Fruit fly (Drosophila melanogaster) whole organism, embryonic: ENCODE measurements around the gene CG14440.

Experiments
- Adf1 ChIP-seq: fragments of 200-800 bp; sonication (Bioruptor generic); IDR thresholded peaks from 2 replicates; pipeline ENCODE4 v1.3.6; 2022; ENCODE audit warnings: missing biosample characterization, missing genetic modification characterization
- Atf3 ChIP-seq: fragments of 200-800 bp; sonication (Bioruptor generic); optimal IDR thresholded peaks from 3 replicates; lab custom pipeline; 2016; ENCODE audit warnings: missing biosample characterization, missing genetic modification characterization
- Bteb2 ChIP-seq: fragments of 200-800 bp; sonication (Bioruptor generic); optimal IDR thresholded peaks from 2 replicates; lab custom pipeline; 2016; ENCODE audit warnings: missing biosample characterization, missing genetic modification characterization
- CG10147 ChIP-seq: fragments of 200-800 bp; sonication (Bioruptor generic); optimal IDR thresholded peaks from 2 replicates; lab custom pipeline; 2019; ENCODE audit warnings: missing biosample characterization, mild to moderate bottlenecking, missing genetic modification characterization, moderate library complexity
- CG10274 ChIP-seq: fragments of 200-800 bp; sonication (Bioruptor generic); optimal IDR thresholded peaks from 3 replicates; lab custom pipeline; 2017; ENCODE audit warnings: missing biosample characterization, mild to moderate bottlenecking, missing genetic modification characterization
- CG10366 ChIP-seq: fragments of 200-800 bp; sonication (Bioruptor generic); IDR thresholded peaks from 2 replicates; pipeline ENCODE4 v1.3.6; 2022; ENCODE audit warnings: missing biosample characterization, missing genetic modification characterization
- CG10979 ChIP-seq: fragments of 200-800 bp; sonication (Bioruptor generic); optimal IDR thresholded peaks from 2 replicates; lab custom pipeline; 2018; ENCODE audit warnings: missing biosample characterization, mild to moderate bottlenecking, missing genetic modification characterization, moderate library complexity
- CG12299 ChIP-seq: fragments of 200-800 bp; sonication (Bioruptor generic); optimal IDR thresholded peaks from 2 replicates; lab custom pipeline; 2018; ENCODE audit warnings: missing biosample characterization, mild to moderate bottlenecking, missing genetic modification characterization
- CG1233 ChIP-seq: fragments of 200-800 bp; sonication (Bioruptor generic); optimal IDR thresholded peaks from 4 replicates; lab custom pipeline; 2018; ENCODE audit warnings: missing biosample characterization, mild to moderate bottlenecking, missing genetic modification characterization
- CG13123 ChIP-seq: fragments of 200-800 bp; sonication (Bioruptor generic); optimal IDR thresholded peaks from 2 replicates; lab custom pipeline; 2016; ENCODE audit warnings: missing biosample characterization, missing genetic modification characterization
- CG14667 ChIP-seq: fragments of 200-800 bp; sonication (Bioruptor generic); IDR thresholded peaks from 2 replicates; pipeline ENCODE4 v1.3.6; 2022; ENCODE audit warnings: missing biosample characterization, missing genetic modification characterization
- CG17612 ChIP-seq: fragments of 200-800 bp; sonication (Bioruptor generic); IDR thresholded peaks from 2 replicates; pipeline ENCODE4 v1.3.6; 2022; ENCODE audit warnings: missing biosample characterization, missing genetic modification characterization
- CG1832 ChIP-seq: fragments of 200-800 bp; sonication (Bioruptor generic); optimal IDR thresholded peaks from 2 replicates; lab custom pipeline; 2017; ENCODE audit warnings: missing biosample characterization, mild to moderate bottlenecking, missing genetic modification characterization, inconsistent platforms
- CG3163 ChIP-seq: fragments of 200-800 bp; sonication (Bioruptor generic); optimal IDR thresholded peaks from 3 replicates; lab custom pipeline; 2016; ENCODE audit warnings: missing biosample characterization, missing genetic modification characterization
- CG33213 ChIP-seq: fragments of 200-800 bp; sonication (Bioruptor generic); optimal IDR thresholded peaks from 3 replicates; lab custom pipeline; 2016; ENCODE audit warnings: missing biosample characterization, missing genetic modification characterization
- CG34376 ChIP-seq: fragments of 200-800 bp; sonication (Bioruptor generic); optimal IDR thresholded peaks from 2 replicates; lab custom pipeline; 2018; ENCODE audit warnings: missing biosample characterization, mild to moderate bottlenecking, missing genetic modification characterization
- CG4424 ChIP-seq: fragments of 200-800 bp; sonication (Bioruptor generic); optimal IDR thresholded peaks from 3 replicates; lab custom pipeline; 2016; ENCODE audit warnings: missing biosample characterization, missing genetic modification characterization
- CG6254 ChIP-seq: fragments of 200-800 bp; sonication (Bioruptor generic); optimal IDR thresholded peaks from 3 replicates; lab custom pipeline; 2017; ENCODE audit warnings: mild to moderate bottlenecking, missing biosample characterization, missing genetic modification reagents, missing genetic modification characterization
- CG7928 ChIP-seq: fragments of 200-800 bp; sonication (Bioruptor generic); optimal IDR thresholded peaks from 2 replicates; lab custom pipeline; 2017; ENCODE audit warnings: missing biosample characterization, mild to moderate bottlenecking, missing genetic modification characterization
- CHES-1-like ChIP-seq: fragments of 200-800 bp; sonication (Bioruptor generic); optimal IDR thresholded peaks from 2 replicates; lab custom pipeline; 2016; ENCODE audit warnings: missing biosample characterization, missing genetic modification characterization
- D ChIP-seq, 2 experiments: fragments of 200-800 bp in 1 of 2; fragments of >200 bp in 1 of 2; sonication (Bioruptor generic) in 1 of 2; optimal IDR thresholded peaks; 2 replicates in 1 of 2; 3 replicates in 1 of 2; lab custom pipeline; 2017; ENCODE audit warnings: mild to moderate bottlenecking in 1 of 2, missing biosample characterization in 1 of 2, missing genetic modification characterization in 1 of 2, missing genetic modification reagents in 1 of 2
- Doc2 ChIP-seq: fragments of 200-800 bp; sonication (Bioruptor generic); IDR thresholded peaks from 2 replicates; pipeline ENCODE4 v1.3.6; 2022; ENCODE audit warnings: missing biosample characterization, missing genetic modification characterization
- Gsc ChIP-seq: fragments of 200-800 bp; sonication (Bioruptor generic); IDR thresholded peaks from 2 replicates; pipeline ENCODE4 v1.3.6; 2022; ENCODE audit warnings: missing biosample characterization, missing genetic modification characterization
- HLH3B ChIP-seq: fragments of 200-800 bp; sonication (Bioruptor generic); IDR thresholded peaks from 2 replicates; pipeline ENCODE4 v1.3.6; 2022; ENCODE audit warnings: missing biosample characterization, missing genetic modification characterization
- Hr39 ChIP-seq: fragments of >200 bp; optimal IDR thresholded peaks from 2 replicates; lab custom pipeline; 2017
- MTF-1 ChIP-seq: fragments of 200-800 bp; sonication (Bioruptor generic); optimal IDR thresholded peaks from 2 replicates; lab custom pipeline; 2018; ENCODE audit warnings: missing biosample characterization, mild to moderate bottlenecking, missing genetic modification characterization, borderline replicate concordance
- Nf-YA ChIP-seq: fragments of 200-800 bp; sonication (Bioruptor generic); IDR thresholded peaks from 2 replicates; pipeline ENCODE4 v1.3.6; 2022; ENCODE audit warnings: missing biosample characterization, missing genetic modification characterization
- Nf-YC ChIP-seq: fragments of 200-800 bp; optimal IDR thresholded peaks from 3 replicates; lab custom pipeline; 2019; ENCODE audit warnings: missing biosample characterization, mild to moderate bottlenecking, missing genetic modification characterization, moderate library complexity
- Scr ChIP-seq: fragments of 200-800 bp; sonication (Bioruptor generic); IDR thresholded peaks from 2 replicates; pipeline ENCODE4 v1.3.6; 2022; ENCODE audit warnings: missing biosample characterization, missing genetic modification characterization; ENCODE audit not compliant: partially characterized antibody
- al ChIP-seq: fragments of 200-800 bp; sonication (Bioruptor generic); IDR thresholded peaks from 2 replicates; pipeline ENCODE4 v1.3.6; 2022; ENCODE audit warnings: missing biosample characterization, missing genetic modification characterization
- bcd ChIP-seq: fragments of 200-800 bp; sonication (Bioruptor generic); optimal IDR thresholded peaks from 2 replicates; lab custom pipeline; 2017; ENCODE audit warnings: missing biosample characterization, mild to moderate bottlenecking, missing genetic modification characterization
- crol ChIP-seq: fragments of 200-800 bp; sonication (Bioruptor generic); IDR thresholded peaks from 2 replicates; pipeline ENCODE4 v1.3.6; 2022; ENCODE audit warnings: missing biosample characterization, missing genetic modification characterization
- ewg ChIP-seq: fragments of 200-800 bp; sonication (Bioruptor generic); optimal IDR thresholded peaks from 3 replicates; lab custom pipeline; 2017; ENCODE audit warnings: mild to moderate bottlenecking, missing biosample characterization, missing genetic modification reagents, missing genetic modification characterization
- fru ChIP-seq: fragments of >200 bp; optimal IDR thresholded peaks from 2 replicates; lab custom pipeline; 2017
- gcm ChIP-seq: fragments of 200-800 bp; sonication (Bioruptor generic); optimal IDR thresholded peaks from 2 replicates; lab custom pipeline; 2019; ENCODE audit warnings: missing biosample characterization, mild to moderate bottlenecking, missing genetic modification characterization, moderate library complexity
- her ChIP-seq: fragments of 200-800 bp; sonication (Bioruptor generic); optimal IDR thresholded peaks from 2 replicates; lab custom pipeline; 2016; ENCODE audit warnings: missing biosample characterization, missing genetic modification characterization
- hkb ChIP-seq, 2 experiments: fragments of 200-800 bp in 1 of 2; fragments of >200 bp in 1 of 2; sonication (Bioruptor generic) in 1 of 2; IDR thresholded peaks in 1 of 2; optimal IDR thresholded peaks in 1 of 2; 2 replicates each; pipeline versions ENCODE4 v1.3.6 to Lab custom; 2017 to 2022; ENCODE audit warnings: missing biosample characterization in 1 of 2, missing genetic modification characterization in 1 of 2
- ken ChIP-seq: fragments of 200-800 bp; sonication (Bioruptor generic); IDR thresholded peaks from 3 replicates; pipeline ENCODE4 v1.3.6; 2022; ENCODE audit warnings: missing biosample characterization, missing genetic modification characterization
- klu ChIP-seq: fragments of 200-800 bp; sonication (Bioruptor generic); IDR thresholded peaks from 2 replicates; pipeline ENCODE4 v1.3.6; 2022; ENCODE audit warnings: missing biosample characterization, missing genetic modification characterization
- lov ChIP-seq, 2 experiments: fragments of 200-800 bp in 1 of 2; fragments of >200 bp in 1 of 2; sonication (Bioruptor generic) in 1 of 2; IDR thresholded peaks in 1 of 2; optimal IDR thresholded peaks in 1 of 2; 2 replicates in 1 of 2; 3 replicates in 1 of 2; pipeline versions ENCODE4 v1.3.6 to Lab custom; 2017 to 2022; ENCODE audit warnings: missing biosample characterization in 1 of 2, missing genetic modification characterization in 1 of 2
- pb ChIP-seq: fragments of 200-800 bp; sonication (Bioruptor generic); optimal IDR thresholded peaks from 3 replicates; lab custom pipeline; 2016; ENCODE audit warnings: missing biosample characterization, missing genetic modification characterization
- rib ChIP-seq: fragments of 200-800 bp; sonication (Bioruptor generic); IDR thresholded peaks from 2 replicates; pipeline ENCODE4 v1.3.6; 2022; ENCODE audit warnings: missing biosample characterization, missing genetic modification characterization
- sna ChIP-seq: fragments of 200-800 bp; sonication (Bioruptor generic); IDR thresholded peaks from 2 replicates; pipeline ENCODE4 v1.3.6; 2022; ENCODE audit warnings: missing biosample characterization, missing genetic modification characterization; ENCODE audit not compliant: partially characterized antibody
- so ChIP-seq: fragments of 200-800 bp; sonication (Bioruptor generic); IDR thresholded peaks from 3 replicates; pipeline ENCODE4 v1.3.6; 2022; ENCODE audit warnings: missing biosample characterization, missing genetic modification characterization
- sr ChIP-seq: fragments of 200-800 bp; sonication (Bioruptor generic); IDR thresholded peaks from 3 replicates; pipeline ENCODE4 v1.3.6; 2022; ENCODE audit warnings: missing biosample characterization, missing genetic modification characterization
- stwl ChIP-seq: fragments of 200-800 bp; sonication (Bioruptor generic); optimal IDR thresholded peaks from 3 replicates; lab custom pipeline; 2018; ENCODE audit warnings: missing biosample characterization, mild to moderate bottlenecking, missing genetic modification characterization, moderate library complexity
- tap ChIP-seq: fragments of 200-800 bp; optimal IDR thresholded peaks from 3 replicates; lab custom pipeline; 2019; ENCODE audit warnings: missing biosample characterization, mild to moderate bottlenecking, missing genetic modification characterization, moderate library complexity
- trem ChIP-seq: fragments of 200-800 bp; optimal IDR thresholded peaks from 3 replicates; lab custom pipeline; 2019; ENCODE audit warnings: missing biosample characterization, mild to moderate bottlenecking, missing genetic modification characterization, moderate library complexity
- tup ChIP-seq: fragments of 200-800 bp; sonication (Bioruptor generic); optimal IDR thresholded peaks from 2 replicates; lab custom pipeline; 2016; ENCODE audit warnings: missing biosample characterization, mild to moderate bottlenecking, missing genetic modification characterization, moderate library complexity
- vvl ChIP-seq: fragments of 200-800 bp; sonication (Bioruptor generic); IDR thresholded peaks from 2 replicates; pipeline ENCODE4 v1.3.6; 2022; ENCODE audit warnings: missing biosample characterization, missing genetic modification characterization

The CG14440 gene

DNA sequence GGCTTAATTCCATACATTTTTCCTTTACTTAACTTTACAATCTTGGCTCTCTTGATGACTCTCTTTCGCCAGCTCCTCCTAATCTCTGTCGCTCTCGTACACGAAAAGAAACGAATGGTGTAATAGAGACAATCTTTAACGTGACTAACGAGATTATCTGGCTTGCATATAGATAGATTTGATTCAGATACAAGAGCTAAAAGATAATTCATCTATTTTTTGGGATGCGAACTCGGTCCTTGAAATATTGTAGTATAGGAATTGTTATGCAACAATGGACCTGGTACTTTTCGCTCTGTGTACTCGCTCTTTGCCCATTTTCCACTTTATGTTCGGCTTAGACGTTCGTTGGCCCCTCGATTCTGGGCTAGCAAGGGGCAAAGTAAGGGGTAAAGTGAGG lies 12.9 kb upstream of the CG14440 start (continued):
- TF ChIP-seq tap (tag; lab: Kevin White, UChicago): peak; percentile 78
- TF ChIP-seq tup: peak; percentile 48
- no peak for TF ChIP-seq Scr (GFP tag; lab: Robert Waterston, UW)
- peak; percentile 83 for TF ChIP-seq CG10979
- TF ChIP-seq CHES-1-like (GFP tag; lab: Kevin White, UChicago): peak; percentile 77
- TF ChIP-seq CG6254 (GFP tag; lab: Kevin White, UChicago): peak; percentile 77
- peak; percentile 83 for TF ChIP-seq CG3163 (GFP tag; lab: Kevin White, UChicago)
- no peak for TF ChIP-seq fru (lab: Kevin White, UChicago)
- TF ChIP-seq hkb (optimal IDR thresholded peaks at IDR 0.05; lab: Kevin White, UChicago): no peak
- TF ChIP-seq hkb (GFP tag; IDR thresholded peaks at IDR 0.05; lab: Robert Waterston, UW): peak; percentile 85
- TF ChIP-seq Nf-YA (GFP tag; lab: Robert Waterston, UW): peak; percentile 45; the same call in 1 of the 2 replicates
- TF ChIP-seq pb (GFP tag; lab: Kevin White, UChicago): peak; percentile 84
- peak; percentile 65 for TF ChIP-seq CG33213 (GFP tag; lab: Kevin White, UChicago)
- TF ChIP-seq MTF-1 (GFP tag; lab: Kevin White, UChicago): peak; percentile 19
- no peak for TF ChIP-seq Hr39 (lab: Kevin White, UChicago)
- TF ChIP-seq Doc2 (GFP tag; lab: Robert Waterston, UW): no peak
- TF ChIP-seq klu: peak; percentile 37; the same call in 1 of the 2 replicates
- peak; percentile 80 for TF ChIP-seq her (GFP tag; lab: Kevin White, UChicago)
- TF ChIP-seq stwl (tag; lab: Kevin White, UChicago): no peak
- TF ChIP-seq Nf-YC (tag; lab: Kevin White, UChicago): peak; percentile 53
- TF ChIP-seq CG34376 (GFP tag; lab: Kevin White, UChicago): peak; percentile 37
- peak; percentile 74 for TF ChIP-seq Bteb2 (GFP tag; lab: Kevin White, UChicago)
- 0 out of 3 replicates have a peak, but pooled peaks have one; percentile 30 for TF ChIP-seq sr (GFP tag; lab: Robert Waterston, UW)
- TF ChIP-seq al (GFP tag; lab: Robert Waterston, UW): peak; percentile 39; the same call in 1 of the 2 replicates
- TF ChIP-seq sna: no peak
- TF ChIP-seq lov (optimal IDR thresholded peaks at IDR 0.05; lab: Kevin White, UChicago): no peak
- TF ChIP-seq lov (GFP tag; IDR thresholded peaks at IDR 0.05; lab: Robert Waterston, UW): no peak
- peak; percentile 44; the same call in 1 of the 2 replicates for TF ChIP-seq CG14667
- peak; percentile 62 for TF ChIP-seq ewg (GFP tag; lab: Kevin White, UChicago)
- TF ChIP-seq gcm: peak; percentile 81
- peak; percentile 64 for TF ChIP-seq CG12299 (tag; lab: Kevin White, UChicago)
- TF ChIP-seq Atf3: peak; percentile 66
- TF ChIP-seq CG17612: no peak
- peak; percentile 83 for TF ChIP-seq vvl (GFP tag; lab: Robert Waterston, UW)
- TF ChIP-seq CG13123 (GFP tag; lab: Kevin White, UChicago): peak; percentile 57
- TF ChIP-seq ken (GFP tag; lab: Robert Waterston, UW): peak; percentile 70; the same call in 2 of the 3 replicates
- TF ChIP-seq CG10274: peak; percentile 34
- no peak; the same call in 1 of the 2 replicates for TF ChIP-seq crol (GFP tag; lab: Robert Waterston, UW)
- TF ChIP-seq trem: peak; percentile 74
- peak; percentile 81 for TF ChIP-seq bcd (GFP tag; lab: Kevin White, UChicago)
- TF ChIP-seq D (optimal IDR thresholded peaks at IDR 0.05; lab: Kevin White, UChicago): no peak
- TF ChIP-seq D (GFP tag; optimal IDR thresholded peaks at IDR 0.05; lab: Kevin White, UChicago): peak; percentile 70
- TF ChIP-seq Gsc (GFP tag; lab: Robert Waterston, UW): peak; percentile 30; the same call in 1 of the 2 replicates
- peak; percentile 79 for TF ChIP-seq CG4424 (GFP tag; lab: Kevin White, UChicago)
- peak; percentile 33; the same call in 1 of the 2 replicates for TF ChIP-seq Adf1 (GFP tag; lab: Robert Waterston, UW)
- peak; percentile 49 for TF ChIP-seq CG10147 (GFP tag; lab: Kevin White, UChicago)
- peak; percentile 58 for TF ChIP-seq CG10366 (GFP tag; lab: Robert Waterston, UW)
- no peak for TF ChIP-seq rib
- TF ChIP-seq CG7928 (GFP tag; lab: Kevin White, UChicago): peak; percentile 42
- TF ChIP-seq so (GFP tag; lab: Robert Waterston, UW): peak; percentile 79; the same call in 2 of the 3 replicates
- TF ChIP-seq CG1832 (GFP tag; lab: Kevin White, UChicago): no peak
- TF ChIP-seq HLH3B (GFP tag; lab: Robert Waterston, UW): peak; percentile 84
- TF ChIP-seq CG1233 (GFP tag; lab: Kevin White, UChicago): peak; percentile 77
